Worm (Caenorhabditis elegans): ENCODE results near the gene F23D12.4.

- TF ChIP-seq nhr-77 (tag; optimal IDR thresholded peaks at IDR 0.05) (no peak), unc-86 (tag; optimal IDR thresholded peaks at IDR 0.05) (no peak), ztf-11 (tag; optimal IDR thresholded peaks at IDR 0.05) (no peak)
These were observed 51.0 kb downstream of the F23D12.4 start, which contains the start of gene ztf-14 for ce11 chrX:14495785-14496184.
